Fruit fly (Drosophila melanogaster) Kc167 (cell line): Measurements from ENCODE around the gene CrebA.

Experiments used
- Myc ChIP-seq: fragments of >200 bp; optimal IDR thresholded peaks from 2 replicates; lab custom pipeline; 2017; ENCODE audit warnings: missing external identifiers
- Sin3A ChIP-seq: fragments of >200 bp; optimal IDR thresholded peaks from 2 replicates; lab custom pipeline; 2018; ENCODE audit warnings: missing external identifiers
- h ChIP-seq: fragments of >200 bp; optimal IDR thresholded peaks from 3 replicates; lab custom pipeline; 2018; ENCODE audit warnings: missing external identifiers
- insv ChIP-seq: fragments of >200 bp; optimal IDR thresholded peaks from 3 replicates; lab custom pipeline; 2018; ENCODE audit warnings: missing external identifiers
- psq ChIP-seq: fragments of >200 bp; optimal IDR thresholded peaks from 2 replicates; lab custom pipeline; 2017; ENCODE audit warnings: missing external identifiers
- ttk ChIP-seq: sonication (Bioruptor generic); optimal IDR thresholded peaks from 2 replicates; lab custom pipeline; 2017; ENCODE audit warnings: missing external identifiers

DNA sequence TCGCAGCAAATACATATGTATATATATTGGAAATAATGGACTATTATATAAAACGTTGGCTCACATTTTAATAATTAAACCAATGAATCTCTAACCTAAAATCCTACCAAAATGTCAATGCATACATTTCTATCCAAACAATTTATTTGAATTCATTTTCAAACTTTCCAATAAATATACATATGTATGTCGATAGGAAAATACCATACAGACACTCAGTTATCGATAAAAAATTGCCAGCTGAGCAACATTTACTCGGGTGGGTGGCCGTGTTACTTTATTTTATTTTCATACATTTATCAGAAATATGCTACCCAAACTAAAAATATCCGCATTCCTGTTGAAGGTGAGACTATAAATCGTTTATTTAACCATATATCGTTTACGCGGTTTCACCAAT is 41.2 kb downstream of the CrebA start, which contains the start of gene Ufsp2:
- TF ChIP-seq Sin3A (lab: Kevin White, UChicago), result no peak
- no peak for TF ChIP-seq h (lab: Kevin White, UChicago)
- TF ChIP-seq psq (lab: Kevin White, UChicago), result no peak
- no peak for TF ChIP-seq Myc (lab: Kevin White, UChicago)
- TF ChIP-seq ttk (lab: Kevin White, UChicago), result no peak
- no peak for TF ChIP-seq insv
